Worm (Caenorhabditis elegans): ENCODE results near the gene lnp-1.

Gene lnp-1

DNA sequence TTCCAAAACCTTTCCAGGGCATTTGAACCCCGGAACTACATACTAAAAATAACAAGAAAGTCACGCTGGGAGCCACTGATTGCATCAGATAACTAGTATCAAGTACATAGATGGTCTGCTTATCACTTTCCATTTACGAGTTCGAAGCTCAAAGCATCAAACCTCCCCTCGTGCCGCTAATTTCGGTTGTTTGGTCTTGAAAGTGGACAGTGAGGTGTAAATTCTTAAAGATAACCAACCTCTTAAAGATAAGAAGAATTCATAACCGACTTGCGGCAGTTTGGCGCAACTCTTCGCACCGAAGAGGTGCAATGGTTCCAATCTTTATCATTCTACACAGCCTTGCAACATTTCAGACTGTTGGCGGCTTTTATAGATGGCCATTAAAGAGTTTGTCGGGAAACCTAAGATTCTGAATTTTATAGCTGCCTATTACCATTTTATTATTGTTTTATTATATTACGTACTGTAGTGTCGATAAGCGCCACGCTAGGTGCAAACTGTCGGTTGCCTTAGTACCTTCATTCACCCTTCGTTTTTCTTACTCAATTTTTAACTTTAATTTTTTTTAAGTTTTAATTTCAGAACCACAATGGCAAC, 23.7 kb upstream of the lnp-1 start, which contains the start of gene amt-4:
TSS of gene amt-4 (plus strand) at position 586 of the 600 bp plus-strand sequence.
- TF ChIP-seq nhr-25 (tag; optimal IDR thresholded peaks at IDR 0.05; ENCODE audit: borderline replicate concordance, insufficient read depth) (no peak), nhr-102 (tag; optimal IDR thresholded peaks at IDR 0.05) (peak; percentile 61), nhr-77 (tag; optimal IDR thresholded peaks at IDR 0.05) (peak; percentile 90), nhr-28 (tag; optimal IDR thresholded peaks at IDR 0.05) (peak; percentile 87), nhr-48 (tag; optimal IDR thresholded peaks at IDR 0.05) (peak; percentile 90), hif-1 (tag; optimal IDR thresholded peaks at IDR 0.05) (no peak), aha-1 (tag) (peak; percentile 84), F10B5.3 (tag; optimal IDR thresholded peaks at IDR 0.05) (no peak), spr-1 (tag; optimal IDR thresholded peaks at IDR 0.05) (no peak), D1046.2 (GFP tag; IDR thresholded peaks at IDR 0.05) (no peak), hlh-30 (tag; optimal IDR thresholded peaks at IDR 0.05; ENCODE audit: insufficient read depth) (peak; percentile 52), nhr-10 (tag; optimal IDR thresholded peaks at IDR 0.05) (peak; percentile 45), egl-27 (tag; optimal IDR thresholded peaks at IDR 0.05) (no peak), zag-1 (tag; optimal IDR thresholded peaks at IDR 0.05) (no peak), lin-38 (GFP tag; IDR thresholded peaks at IDR 0.05) (no peak), madf-9 (GFP tag; conservative IDR thresholded peaks at IDR 0.05) (no peak), hlh-11 (tag; optimal IDR thresholded peaks at IDR 0.05) (peak; percentile 85), lin-39 (tag; optimal IDR thresholded peaks at IDR 0.05) (no peak), nhr-11 (tag; optimal IDR thresholded peaks at IDR 0.05) (no peak), ceh-20 (GFP tag; IDR thresholded peaks at IDR 0.05) (no peak), arid-1 (GFP tag; conservative IDR thresholded peaks at IDR 0.05) (no peak), sdz-12 (GFP tag; optimal IDR thresholded peaks at IDR 0.05) (no peak), T20F7.1 (GFP tag; optimal IDR thresholded peaks at IDR 0.05) (no peak), F44E2.7 (GFP tag; IDR thresholded peaks at IDR 0.05) (no peak), dve-1 (tag; optimal IDR thresholded peaks at IDR 0.05; ENCODE audit: insufficient read depth) (peak; percentile 83), ctbp-1 (GFP tag; IDR thresholded peaks at IDR 0.05) (no peak), nhr-6 (tag; optimal IDR thresholded peaks at IDR 0.05) (no peak), skn-1 (tag; optimal IDR thresholded peaks at IDR 0.05) (no peak), lin-15B (tag; optimal IDR thresholded peaks at IDR 0.05) (no peak), nhr-237 (tag; optimal IDR thresholded peaks at IDR 0.05) (no peak), mdl-1 (tag; optimal IDR thresholded peaks at IDR 0.05) (peak in 1 of 2 experiments; percentile 86), vab-7 (GFP tag; IDR thresholded peaks at IDR 0.05) (no peak), ceh-82 (tag; optimal IDR thresholded peaks at IDR 0.05) (no peak), dmd-6 (GFP tag; IDR thresholded peaks at IDR 0.05) (peak; percentile 93), tra-1 (GFP tag; IDR thresholded peaks at IDR 0.05) (peak; percentile 48; the same call in 1 of the 2 replicates), T26A8.4 (GFP tag; IDR thresholded peaks at IDR 0.05) (no peak), php-3 (GFP tag; IDR thresholded peaks at IDR 0.05) (peak; percentile 99), pqm-1 (tag; optimal IDR thresholded peaks at IDR 0.05) (peak; percentile 92), fos-1 (tag; optimal IDR thresholded peaks at IDR 0.05) (no peak), cey-2 (tag; optimal IDR thresholded peaks at IDR 0.05; ENCODE audit: borderline replicate concordance, insufficient read depth) (no peak), egl-43 (GFP tag; IDR thresholded peaks at IDR 0.05) (no peak), F26F4.8 (GFP tag; conservative IDR thresholded peaks at IDR 0.05) (no peak), daf-16 (GFP tag; optimal IDR thresholded peaks at IDR 0.05) (no peak), daf-16 (tag; optimal IDR thresholded peaks at IDR 0.05) (peak; percentile 88)

Measured in whole organism, L4 larva.